Fruit fly (Drosophila melanogaster): Measurements from ENCODE around the gene Gba1a.

Gba1a gene

DNA sequence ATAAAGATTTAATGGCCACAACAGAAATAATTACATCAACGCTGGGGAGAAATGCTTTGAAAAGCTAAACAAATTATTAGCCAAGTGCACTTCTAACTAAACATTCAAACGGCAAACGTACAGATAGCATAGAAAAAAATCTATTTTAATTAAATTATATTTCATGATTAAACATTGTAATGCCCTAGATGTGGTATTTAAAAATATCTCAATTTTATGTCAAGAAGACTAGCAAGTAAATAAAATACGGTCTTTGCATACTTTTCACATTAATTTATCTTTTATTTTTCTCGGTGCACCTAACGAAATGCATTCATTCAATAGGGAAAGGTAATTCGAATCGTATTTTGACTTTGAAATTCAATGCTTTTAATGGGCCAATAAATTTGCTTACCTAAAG, 40.8 kb upstream of the Gba1a start (continued):
- TF ChIP-seq CG10462 (GFP tag; optimal IDR thresholded peaks at IDR 0.05) (no peak), Xrp1 (GFP tag; IDR thresholded peaks at IDR 0.05) (peak; percentile 19; the same call in 1 of the 2 replicates), CG11247 (GFP tag; IDR thresholded peaks at IDR 0.05) (no peak), CG17385 (GFP tag; optimal IDR thresholded peaks at IDR 0.05) (no peak), sqz (GFP tag; optimal IDR thresholded peaks at IDR 0.05) (no peak), CG12155 (GFP tag; optimal IDR thresholded peaks at IDR 0.05) (no peak), CG12236 (GFP tag; optimal IDR thresholded peaks at IDR 0.05) (no peak), Meics (GFP tag; optimal IDR thresholded peaks at IDR 0.05) (no peak), CG3281 (GFP tag; optimal IDR thresholded peaks at IDR 0.05) (no peak), emc (GFP tag; optimal IDR thresholded peaks at IDR 0.05) (no peak), Hmx (GFP tag; optimal IDR thresholded peaks at IDR 0.05) (no peak), fd96Cb (tag; optimal IDR thresholded peaks at IDR 0.05) (peak; percentile 8), shn (GFP tag; optimal IDR thresholded peaks at IDR 0.05) (no peak), CG6683 (GFP tag; optimal IDR thresholded peaks at IDR 0.05) (no peak), yki (optimal IDR thresholded peaks at IDR 0.05) (no peak), CG34376 (GFP tag; optimal IDR thresholded peaks at IDR 0.05) (no peak), CG6654 (GFP tag; optimal IDR thresholded peaks at IDR 0.05) (no peak), CG8281 (tag; optimal IDR thresholded peaks at IDR 0.05) (no peak), Vsx1 (GFP tag; optimal IDR thresholded peaks at IDR 0.05) (no peak), Blimp-1 (GFP tag; optimal IDR thresholded peaks at IDR 0.05) (peak; percentile 56), Ptx1 (GFP tag; IDR thresholded peaks at IDR 0.05) (0 out of 2 replicates have a peak, but pooled peaks have one; percentile 6), Xbp1 (GFP tag; optimal IDR thresholded peaks at IDR 0.05) (no peak), CG2120 (GFP tag; optimal IDR thresholded peaks at IDR 0.05) (no peak), CG17361 (GFP tag; IDR thresholded peaks at IDR 0.05) (0 out of 3 replicates have a peak, but pooled peaks have one; percentile 20), CG10431 (GFP tag; optimal IDR thresholded peaks at IDR 0.05) (no peak), PHDP (tag; optimal IDR thresholded peaks at IDR 0.05) (peak; percentile 17), jumu (GFP tag; optimal IDR thresholded peaks at IDR 0.05) (no peak), CG9817 (tag; optimal IDR thresholded peaks at IDR 0.05) (no peak), gcm2 (GFP tag; optimal IDR thresholded peaks at IDR 0.05) (no peak), tap (tag; optimal IDR thresholded peaks at IDR 0.05) (no peak), Ssrp (tag; optimal IDR thresholded peaks at IDR 0.05) (peak; percentile 18), chn (GFP tag; optimal IDR thresholded peaks at IDR 0.05) (no peak), CG15514 (GFP tag; optimal IDR thresholded peaks at IDR 0.05) (no peak), lmd (GFP tag; IDR thresholded peaks at IDR 0.05) (no peak), sens (GFP tag) (peak; percentile 63), CG18262 (tag; optimal IDR thresholded peaks at IDR 0.05) (peak; percentile 32), insv (GFP tag; optimal IDR thresholded peaks at IDR 0.05) (no peak), CG4854 (GFP tag; optimal IDR thresholded peaks at IDR 0.05) (no peak), CG7839 (tag; optimal IDR thresholded peaks at IDR 0.05) (peak; percentile 8), Nf-YC (tag; optimal IDR thresholded peaks at IDR 0.05) (no peak), CG4820 (GFP tag; optimal IDR thresholded peaks at IDR 0.05) (no peak), lab (GFP tag; optimal IDR thresholded peaks at IDR 0.05) (no peak), ATbp (GFP tag; optimal IDR thresholded peaks at IDR 0.05) (peak; percentile 24), Hr51 (GFP tag; optimal IDR thresholded peaks at IDR 0.05) (peak in 1 of 2 experiments; percentile 30), CG11504 (tag; optimal IDR thresholded peaks at IDR 0.05) (peak; percentile 33), slp2 (GFP tag; optimal IDR thresholded peaks at IDR 0.05) (no peak), bsh (GFP tag; optimal IDR thresholded peaks at IDR 0.05) (peak in 1 of 2 experiments; percentile 67), CG7556 (GFP tag; optimal IDR thresholded peaks at IDR 0.05) (no peak), CG8388 (GFP tag; optimal IDR thresholded peaks at IDR 0.05) (peak; percentile 30), phol (tag; optimal IDR thresholded peaks at IDR 0.05) (peak; percentile 35), sna (GFP tag; IDR thresholded peaks at IDR 0.05; ENCODE audit: partially characterized antibody) (no peak)
